Comparison of ENCODE assay signal across 3 fruit fly cellular contexts in the genomic region with DNA sequence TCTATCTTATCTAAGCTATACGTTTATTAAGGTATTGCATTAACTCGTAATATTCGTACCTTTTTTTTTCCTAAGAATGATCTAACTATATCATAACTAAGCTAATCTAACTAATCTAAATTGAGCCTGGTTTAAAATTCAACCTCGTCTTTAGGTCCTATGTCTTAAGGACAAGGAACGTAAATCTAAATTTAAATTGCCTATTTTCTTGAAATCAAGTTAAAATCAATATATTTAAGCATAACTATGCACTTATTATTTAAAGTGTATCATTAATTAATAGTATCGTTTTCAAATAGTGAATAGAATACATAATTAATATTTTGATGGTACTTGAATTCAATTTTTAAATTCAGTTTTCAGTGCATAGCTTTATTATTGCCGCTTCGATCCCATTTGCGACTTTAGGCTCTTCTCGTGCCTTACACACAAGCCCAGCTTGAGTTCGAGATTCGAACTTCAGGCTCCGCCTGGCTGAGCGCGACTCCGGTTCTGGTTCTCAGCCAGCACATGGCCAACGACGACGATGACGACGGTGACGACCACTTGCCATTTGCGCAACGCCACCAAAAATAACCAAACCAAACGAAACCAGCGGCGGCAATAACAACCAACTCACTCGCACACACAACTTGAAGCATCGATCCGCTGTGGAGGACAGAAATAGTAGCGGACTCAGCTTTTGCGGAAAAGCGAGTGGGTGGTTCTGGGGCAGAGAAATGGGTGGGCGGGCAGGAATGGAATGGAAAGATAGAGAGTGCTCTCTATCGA.
TF ChIP-seq lines count a peak whose summit lies in the region.

No protein-coding gene starts in this region.

TF ChIP-seq in whole organism, embryonic, 481 proteins besides CTCF, POLR2A, EP300 and RAD21 (continued from another document and continues in another):
- no peak for TF ChIP-seq Scr (GFP tag; IDR thresholded peaks at IDR 0.05; lab: Robert Waterston, UW; ENCODE audit: partially characterized antibody)
- no peak for TF ChIP-seq CG4282 (GFP tag; optimal IDR thresholded peaks at IDR 0.05; lab: Kevin White, UChicago)
- no peak for TF ChIP-seq mirr (GFP tag; optimal IDR thresholded peaks at IDR 0.05; lab: Kevin White, UChicago)
- peak; percentile 7 for TF ChIP-seq CG7839 (tag; optimal IDR thresholded peaks at IDR 0.05; lab: Kevin White, UChicago)
- TF ChIP-seq nom (GFP tag; optimal IDR thresholded peaks at IDR 0.05; lab: Kevin White, UChicago) = peak; percentile 42
- TF ChIP-seq CG10147 (GFP tag; optimal IDR thresholded peaks at IDR 0.05; lab: Kevin White, UChicago) = peak; percentile 25
- TF ChIP-seq gsb-n (tag; optimal IDR thresholded peaks at IDR 0.05; lab: Kevin White, UChicago) = no peak
- 0 out of 2 replicates have a peak, but pooled peaks have one; percentile 20 for TF ChIP-seq ranshi (GFP tag; IDR thresholded peaks at IDR 0.05; lab: Robert Waterston, UW)
- no peak for TF ChIP-seq Awh (GFP tag; IDR thresholded peaks at IDR 0.05; lab: Robert Waterston, UW)
- peak; percentile 7; the same call in 1 of the 2 replicates for TF ChIP-seq Drgx (GFP tag; IDR thresholded peaks at IDR 0.05; lab: Robert Waterston, UW)
- no peak for TF ChIP-seq bowl (GFP tag; IDR thresholded peaks at IDR 0.05; lab: Robert Waterston, UW)
- TF ChIP-seq CG4404 (GFP tag; IDR thresholded peaks at IDR 0.05; lab: Robert Waterston, UW) = no peak
- no peak for TF ChIP-seq CG7271 (tag; optimal IDR thresholded peaks at IDR 0.05; lab: Kevin White, UChicago)
- no peak for TF ChIP-seq D19A (tag; optimal IDR thresholded peaks at IDR 0.05; lab: Kevin White, UChicago)
- no peak for TF ChIP-seq CG6813 (GFP tag; optimal IDR thresholded peaks at IDR 0.05; lab: Kevin White, UChicago)
- no peak for TF ChIP-seq CG3065 (GFP tag; optimal IDR thresholded peaks at IDR 0.05; lab: Kevin White, UChicago)
- TF ChIP-seq CG7928 (GFP tag; optimal IDR thresholded peaks at IDR 0.05; lab: Kevin White, UChicago) = no peak
- no peak for TF ChIP-seq CG7745 (tag; optimal IDR thresholded peaks at IDR 0.05; lab: Kevin White, UChicago)
- 0 out of 3 replicates have a peak, but pooled peaks have one; percentile 6 for TF ChIP-seq ase (GFP tag; IDR thresholded peaks at IDR 0.05; lab: Robert Waterston, UW)
- no peak for TF ChIP-seq CG18619 (GFP tag; optimal IDR thresholded peaks at IDR 0.05; lab: Kevin White, UChicago)
- peak; percentile 46 for TF ChIP-seq kah (GFP tag; optimal IDR thresholded peaks at IDR 0.05; lab: Kevin White, UChicago)
- peak; percentile 18 for TF ChIP-seq CG15269 (tag; optimal IDR thresholded peaks at IDR 0.05; lab: Kevin White, UChicago)
- no peak for TF ChIP-seq MBD-R2 (GFP tag; IDR thresholded peaks at IDR 0.05; lab: Robert Waterston, UW)
- peak; percentile 33; the same call in 1 of the 2 replicates for TF ChIP-seq CG9932 (GFP tag; IDR thresholded peaks at IDR 0.05; lab: Robert Waterston, UW)
- TF ChIP-seq onecut (GFP tag; IDR thresholded peaks at IDR 0.05; lab: Robert Waterston, UW) = peak; percentile 75
- no peak for TF ChIP-seq danr (GFP tag; IDR thresholded peaks at IDR 0.05; lab: Robert Waterston, UW)
- TF ChIP-seq CG7556 (GFP tag; optimal IDR thresholded peaks at IDR 0.05; lab: Kevin White, UChicago) = no peak
- peak; percentile 33; the same call in 1 of the 2 replicates for TF ChIP-seq Atf6 (GFP tag; IDR thresholded peaks at IDR 0.05; lab: Robert Waterston, UW)
- no peak for TF ChIP-seq gsb (GFP tag; IDR thresholded peaks at IDR 0.05; lab: Robert Waterston, UW)
- no peak for TF ChIP-seq Tbp (GFP tag; optimal IDR thresholded peaks at IDR 0.05; lab: Kevin White, UChicago)
- no peak for TF ChIP-seq Opbp (GFP tag; IDR thresholded peaks at IDR 0.05; lab: Robert Waterston, UW; ENCODE audit: partially characterized antibody)
- TF ChIP-seq repo (GFP tag; optimal IDR thresholded peaks at IDR 0.05; lab: Kevin White, UChicago) = no peak
- TF ChIP-seq crp (GFP tag; optimal IDR thresholded peaks at IDR 0.05; lab: Kevin White, UChicago) = no peak
- TF ChIP-seq lilli (GFP tag; optimal IDR thresholded peaks at IDR 0.05; lab: Kevin White, UChicago) = no peak
- TF ChIP-seq gt (GFP tag; IDR thresholded peaks at IDR 0.05; lab: Robert Waterston, UW) = no peak
- no peak for TF ChIP-seq Sin3A (optimal IDR thresholded peaks at IDR 0.05; lab: Kevin White, UChicago)
- no peak for TF ChIP-seq Lhr (GFP tag; optimal IDR thresholded peaks at IDR 0.05; lab: Kevin White, UChicago)
- no peak for TF ChIP-seq CG3407 (GFP tag; optimal IDR thresholded peaks at IDR 0.05; lab: Kevin White, UChicago)
- no peak for TF ChIP-seq Fer3 (tag; optimal IDR thresholded peaks at IDR 0.05; lab: Kevin White, UChicago)
- TF ChIP-seq gem (tag; optimal IDR thresholded peaks at IDR 0.05; lab: Kevin White, UChicago) = no peak
- peak; percentile 54 for TF ChIP-seq CG10543 (GFP tag; optimal IDR thresholded peaks at IDR 0.05; lab: Kevin White, UChicago)

TF ChIP-seq in whole organism, prepupa, 60 proteins besides CTCF, POLR2A, EP300 and RAD21 (continued from another document):
- TF ChIP-seq CG3032 (tag; optimal IDR thresholded peaks at IDR 0.05; lab: Kevin White, UChicago) = peak; percentile 69
- peak; percentile 61 for TF ChIP-seq acj6 (GFP tag; optimal IDR thresholded peaks at IDR 0.05; lab: Kevin White, UChicago)
- no peak for TF ChIP-seq Eip93F (GFP tag; optimal IDR thresholded peaks at IDR 0.05; lab: Kevin White, UChicago)
- TF ChIP-seq Gug (GFP tag; IDR thresholded peaks at IDR 0.05; lab: Robert Waterston, UW) = 0 out of 2 replicates have a peak, but pooled peaks have one; percentile 40
- peak; percentile 45 for TF ChIP-seq net (GFP tag; optimal IDR thresholded peaks at IDR 0.05; lab: Kevin White, UChicago)
- peak; percentile 13; the same call in 1 of the 3 replicates for TF ChIP-seq CG8119 (GFP tag; IDR thresholded peaks at IDR 0.05; lab: Robert Waterston, UW)
- TF ChIP-seq Smox (GFP tag; optimal IDR thresholded peaks at IDR 0.05; lab: Kevin White, UChicago) = peak; percentile 45
- no peak for TF ChIP-seq CG11294 (GFP tag; IDR thresholded peaks at IDR 0.05; lab: Robert Waterston, UW)
- peak; percentile 79 for TF ChIP-seq svp (GFP tag; lab: Kevin White, UChicago)
- TF ChIP-seq CG15336 (GFP tag; IDR thresholded peaks at IDR 0.05; lab: Robert Waterston, UW) = peak; percentile 9; the same call in 1 of the 2 replicates
- peak; percentile 43; the same call in 1 of the 3 replicates for TF ChIP-seq CG6163 (GFP tag; IDR thresholded peaks at IDR 0.05; lab: Robert Waterston, UW)
- peak; percentile 43 for TF ChIP-seq Ets96B (tag; optimal IDR thresholded peaks at IDR 0.05; lab: Kevin White, UChicago)
- peak; percentile 55 for TF ChIP-seq Met (GFP tag; optimal IDR thresholded peaks at IDR 0.05; lab: Kevin White, UChicago)
- no peak for TF ChIP-seq vri (GFP tag; optimal IDR thresholded peaks at IDR 0.05; lab: Kevin White, UChicago)
- TF ChIP-seq CG31627 (GFP tag; optimal IDR thresholded peaks at IDR 0.05; lab: Kevin White, UChicago) = peak; percentile 43
- TF ChIP-seq CG11762 (GFP tag; optimal IDR thresholded peaks at IDR 0.05; lab: Kevin White, UChicago; ENCODE audit: insufficient read depth) = peak; percentile 42
- TF ChIP-seq Sox102F (GFP tag; optimal IDR thresholded peaks at IDR 0.05; lab: Kevin White, UChicago) = peak; percentile 10
- TF ChIP-seq CG4318 (GFP tag; optimal IDR thresholded peaks at IDR 0.05; lab: Kevin White, UChicago) = peak; percentile 28
- TF ChIP-seq achi (GFP tag; optimal IDR thresholded peaks at IDR 0.05; lab: Kevin White, UChicago) = no peak
- no peak for TF ChIP-seq CG9139 (GFP tag; optimal IDR thresholded peaks at IDR 0.05; lab: Kevin White, UChicago)
- peak; percentile 38 for TF ChIP-seq Hr39 (GFP tag; optimal IDR thresholded peaks at IDR 0.05; lab: Kevin White, UChicago)
- TF ChIP-seq spab (GFP tag; optimal IDR thresholded peaks at IDR 0.05; lab: Kevin White, UChicago) = peak; percentile 46
- peak; percentile 44 for TF ChIP-seq CG10669 (GFP tag; optimal IDR thresholded peaks at IDR 0.05; lab: Kevin White, UChicago)
- TF ChIP-seq esn (GFP tag; optimal IDR thresholded peaks at IDR 0.05; lab: Kevin White, UChicago) = peak; percentile 75
- peak; percentile 63 for TF ChIP-seq CG1621 (tag; optimal IDR thresholded peaks at IDR 0.05; lab: Kevin White, UChicago)
- TF ChIP-seq OdsH (GFP tag; optimal IDR thresholded peaks at IDR 0.05; lab: Kevin White, UChicago) = peak; percentile 51
- no peak for TF ChIP-seq Blimp-1 (GFP tag; optimal IDR thresholded peaks at IDR 0.05; lab: Kevin White, UChicago)
- TF ChIP-seq dsx (GFP tag; optimal IDR thresholded peaks at IDR 0.05; lab: Kevin White, UChicago; ENCODE audit: poor library complexity, severe bottlenecking) = no peak
- TF ChIP-seq CG3919 (GFP tag; optimal IDR thresholded peaks at IDR 0.05; lab: Kevin White, UChicago) = peak; percentile 17
- no peak for TF ChIP-seq fkh (GFP tag; optimal IDR thresholded peaks at IDR 0.05; lab: Kevin White, UChicago)
- peak; percentile 68 for TF ChIP-seq topi (GFP tag; optimal IDR thresholded peaks at IDR 0.05; lab: Kevin White, UChicago)
- TF ChIP-seq CG6276 (GFP tag; optimal IDR thresholded peaks at IDR 0.05; lab: Kevin White, UChicago) = no peak
- TF ChIP-seq CG11902 (GFP tag; optimal IDR thresholded peaks at IDR 0.05; lab: Kevin White, UChicago) = no peak
- peak; percentile 6 for TF ChIP-seq CG8632 (GFP tag; optimal IDR thresholded peaks at IDR 0.05; lab: Kevin White, UChicago)
- no peak for TF ChIP-seq fd85E (GFP tag; optimal IDR thresholded peaks at IDR 0.05; lab: Kevin White, UChicago)
- no peak for TF ChIP-seq CG7368 (GFP tag; optimal IDR thresholded peaks at IDR 0.05; lab: Kevin White, UChicago)
- TF ChIP-seq CG6854 (GFP tag; optimal IDR thresholded peaks at IDR 0.05; lab: Kevin White, UChicago) = peak; percentile 69
- TF ChIP-seq CG8319 (GFP tag; optimal IDR thresholded peaks at IDR 0.05; lab: Kevin White, UChicago) = no peak
- peak; percentile 14 for TF ChIP-seq Eip75B (GFP tag; optimal IDR thresholded peaks at IDR 0.05; lab: Kevin White, UChicago)
- peak; percentile 91 for TF ChIP-seq Eip78C (GFP tag; lab: Kevin White, UChicago)

TF ChIP-seq in whole organism, pupa, 21 proteins besides CTCF, POLR2A, EP300 and RAD21 (continued from another document):
- peak; percentile 54 for TF ChIP-seq CG8301 (tag; optimal IDR thresholded peaks at IDR 0.05; lab: Kevin White, UChicago)
